Fruit fly (Drosophila melanogaster) whole organism, wandering third instar larva: Measurements from ENCODE around the gene ru.

Experiments used
- Dif ChIP-seq: fragments of 200-275, 200-300 bp; sonication (Bioruptor generic); optimal IDR thresholded peaks from 2 replicates; lab custom pipeline; 2018; ENCODE audit warnings: missing biosample characterization, missing genetic modification characterization; ENCODE audit not compliant: partially characterized antibody
- Sp1 ChIP-seq: fragments of 200-800 bp; sonication (Bioruptor generic); optimal IDR thresholded peaks from 3 replicates; lab custom pipeline; 2019; ENCODE audit warnings: missing biosample characterization, mild to moderate bottlenecking, missing genetic modification characterization, moderate library complexity
- foxo ChIP-seq, 2 experiments: fragments of 200-800 bp; sonication (Bioruptor generic); optimal IDR thresholded peaks; 2 replicates in 1 of 2; 3 replicates in 1 of 2; lab custom pipeline; 2016 to 2017; ENCODE audit warnings: missing biosample characterization in 2 of 2, missing genetic modification characterization in 2 of 2
- jim ChIP-seq: fragments of 175-275, 200-325 bp; sonication (Bioruptor generic); optimal IDR thresholded peaks from 2 replicates; lab custom pipeline; 2016; ENCODE audit warnings: missing biosample characterization, mild to moderate bottlenecking, missing genetic modification characterization
- pan ChIP-seq: fragments of >200 bp; optimal IDR thresholded peaks from 2 replicates; lab custom pipeline; 2017

dm6 chr3L:1368201-1368617, 2.2 kb upstream of the ru start:
- peak in 1 of 2 experiments; percentile 89 for TF ChIP-seq foxo (GFP tag; optimal IDR thresholded peaks at IDR 0.05; lab: Kevin White, UChicago)
- no peak for TF ChIP-seq pan
- TF ChIP-seq jim (GFP tag; lab: Kevin White, UChicago): peak; percentile 14
- TF ChIP-seq Dif (GFP tag; lab: Kevin White, UChicago): no peak
- TF ChIP-seq Sp1 (GFP tag; lab: Kevin White, UChicago): peak; percentile 67
